Worm (Caenorhabditis elegans) whole organism, L1 larva: Measurements from ENCODE around the gene K08D8.3.

Source experiments
- fos-1 ChIP-seq: fragments of 150-350 bp; optimal IDR thresholded peaks from 2 replicates; lab custom pipeline; 2014; ENCODE audit warnings: missing biosample characterization, missing genetic modification characterization
- lin-14 ChIP-seq: fragments of 200-800 bp; sonication (Bioruptor generic); optimal IDR thresholded peaks from 2 replicates; lab custom pipeline; 2018; ENCODE audit warnings: mild to moderate bottlenecking, missing genetic modification characterization, moderate library complexity, missing compliant biosample characterization
- lin-15B ChIP-seq: fragments of 150-350 bp; sonication (generic microtip); optimal IDR thresholded peaks from 3 replicates; lab custom pipeline; 2014; ENCODE audit warnings: missing biosample characterization, missing genetic modification characterization
- mep-1 ChIP-seq: fragments of 150-350 bp; optimal IDR thresholded peaks from 2 replicates; lab custom pipeline; 2014; ENCODE audit warnings: missing biosample characterization, missing genetic modification characterization

DNA sequence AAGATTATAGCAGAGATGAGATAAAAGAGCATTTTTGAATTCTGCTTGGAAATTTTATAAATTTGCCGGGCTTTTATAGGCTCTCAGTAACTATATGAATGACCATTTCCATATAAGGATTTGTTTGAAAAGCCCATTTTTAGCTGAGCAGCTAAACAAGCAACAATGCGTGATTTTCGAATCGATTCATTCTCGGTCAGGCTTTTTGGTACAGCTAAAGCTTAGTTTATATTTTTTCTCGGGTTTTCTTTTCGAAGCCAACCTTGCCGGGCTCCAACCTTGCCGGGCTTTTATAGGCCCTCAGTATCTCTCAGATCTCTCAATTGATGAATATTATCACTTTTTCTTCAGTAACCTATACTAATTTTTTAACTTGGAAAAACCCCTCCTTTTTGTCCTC, 17.9 kb upstream of the K08D8.3 start, which contains the start of gene srlf-4:
- TF ChIP-seq lin-14 (GFP tag; lab: Kevin White, UChicago) = no peak
- TF ChIP-seq fos-1 (tag; lab: Kevin White, UChicago) = no peak
- no peak for TF ChIP-seq mep-1
- no peak for TF ChIP-seq lin-15B (tag; lab: Kevin White, UChicago)
